Worm (Caenorhabditis elegans): Measurements from ENCODE around the gene str-256.

str-256 gene

DNA sequence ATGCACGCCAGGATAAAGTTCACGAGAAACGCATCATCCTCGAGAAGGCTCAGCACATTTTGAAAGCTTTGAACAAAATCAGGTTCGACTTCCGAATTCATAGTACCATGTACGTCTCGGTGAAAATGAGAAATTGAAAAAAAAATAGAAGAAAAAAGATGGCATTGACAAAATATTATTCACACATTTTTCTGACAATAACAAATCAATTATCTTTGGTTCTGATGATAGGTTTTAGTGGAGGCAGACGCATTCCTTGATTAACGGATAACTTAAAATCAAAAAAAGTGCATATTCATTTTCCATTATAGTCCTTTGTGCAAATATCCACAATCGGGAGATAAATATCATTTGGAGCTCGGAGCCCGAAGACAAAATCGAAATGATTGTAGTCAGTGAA is 20.4 kb upstream of the str-256 start, which contains the start of gene srw-107:
Gene srw-107 (minus strand): TSS at position 101 of the 400 bp plus-strand sequence.
- TF ChIP-seq fkh-10 (GFP tag; optimal IDR thresholded peaks at IDR 0.05) (no peak), grh-1 (GFP tag; IDR thresholded peaks at IDR 0.05) (no peak), hpl-2 (GFP tag; optimal IDR thresholded peaks at IDR 0.05) (no peak), pqm-1 (tag; optimal IDR thresholded peaks at IDR 0.05) (no peak), efl-1 (optimal IDR thresholded peaks at IDR 0.05) (no peak), efl-1 (GFP tag; optimal IDR thresholded peaks at IDR 0.05 in 1 of 2) (no peak), nhr-19 (GFP tag; conservative IDR thresholded peaks at IDR 0.05) (no peak), ceh-8 (GFP tag; optimal IDR thresholded peaks at IDR 0.05) (no peak), mab-9 (GFP tag; IDR thresholded peaks at IDR 0.05) (no peak), ama-1 (optimal IDR thresholded peaks at IDR 0.05) (no peak), ceh-88 (GFP tag; IDR thresholded peaks at IDR 0.05) (no peak), C16A3.4 (tag; optimal IDR thresholded peaks at IDR 0.05) (no peak)

DNA sequence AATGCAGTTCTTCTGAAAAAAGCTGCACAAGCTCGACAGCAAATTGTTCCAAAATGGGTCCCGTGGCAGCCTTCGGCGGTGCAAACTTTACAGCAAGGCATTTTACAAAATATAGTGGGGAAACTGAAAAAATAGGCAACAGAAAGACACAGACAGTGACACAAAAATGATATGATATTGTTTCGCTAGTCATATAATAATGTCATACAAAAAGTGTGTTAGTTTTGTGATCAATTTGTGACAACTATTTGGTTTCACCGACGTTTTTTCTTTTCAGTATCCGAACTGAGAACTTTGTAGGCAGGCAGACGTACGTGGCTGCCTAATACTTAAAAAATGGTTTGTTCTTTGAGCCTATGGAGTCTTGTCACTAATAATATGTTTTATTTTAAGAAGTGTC is 18.3 kb upstream of the str-256 start, which contains the start of gene nhr-210:
Gene nhr-210 (minus strand): TSS at position 101 of the 400 bp plus-strand sequence.
- TF ChIP-seq egl-27 (tag; optimal IDR thresholded peaks at IDR 0.05) (no peak), lir-3 (tag; optimal IDR thresholded peaks at IDR 0.05; ENCODE audit: poor library complexity) (no peak), fkh-8 (tag; optimal IDR thresholded peaks at IDR 0.05) (no peak), elt-2 (tag; optimal IDR thresholded peaks at IDR 0.05) (no peak), lin-15B (tag; optimal IDR thresholded peaks at IDR 0.05) (no peak), egl-13 (tag; optimal IDR thresholded peaks at IDR 0.05) (no peak), sox-4 (tag; optimal IDR thresholded peaks at IDR 0.05) (no peak), nhr-85 (tag) (peak; percentile 25), grh-1 (GFP tag; IDR thresholded peaks at IDR 0.05) (no peak), efl-1 (optimal IDR thresholded peaks at IDR 0.05) (no peak), efl-1 (GFP tag; optimal IDR thresholded peaks at IDR 0.05 in 1 of 2) (peak in 1 of 2 experiments; percentile 36), nhr-12 (tag; optimal IDR thresholded peaks at IDR 0.05) (no peak), unc-30 (tag; optimal IDR thresholded peaks at IDR 0.05) (no peak), hpl-2 (GFP tag; optimal IDR thresholded peaks at IDR 0.05) (no peak)

DNA sequence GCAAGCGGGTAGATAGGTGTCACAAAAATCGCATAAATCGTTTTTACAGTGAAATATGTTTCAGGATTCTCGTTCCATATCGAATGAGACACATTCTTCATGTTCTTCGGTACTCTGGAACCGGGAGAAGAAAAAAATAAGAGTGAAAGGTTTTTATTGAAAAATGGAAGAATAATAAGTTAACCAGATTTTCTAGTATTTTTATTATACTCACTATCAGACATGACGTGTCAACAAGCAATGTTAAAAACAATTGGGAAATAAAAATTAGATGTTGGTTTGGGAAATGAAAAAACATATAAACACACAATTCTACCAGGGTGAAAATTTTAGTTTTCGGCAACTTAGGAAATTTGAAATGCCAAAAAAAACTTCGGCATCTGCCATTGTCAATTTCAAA is 11.3 kb upstream of the str-256 start, which contains the start of gene srh-37:
Gene srh-37 (minus strand): TSS at position 101 of the 400 bp plus-strand sequence.
- TF ChIP-seq grh-1 (GFP tag; IDR thresholded peaks at IDR 0.05) = no peak
- TF ChIP-seq hlh-4 (tag; optimal IDR thresholded peaks at IDR 0.05) = no peak
- no peak for TF ChIP-seq ceh-82 (tag; optimal IDR thresholded peaks at IDR 0.05)
- TF ChIP-seq mab-9 (GFP tag; IDR thresholded peaks at IDR 0.05) = no peak
- no peak for TF ChIP-seq zip-4 (GFP tag; optimal IDR thresholded peaks at IDR 0.05)

DNA sequence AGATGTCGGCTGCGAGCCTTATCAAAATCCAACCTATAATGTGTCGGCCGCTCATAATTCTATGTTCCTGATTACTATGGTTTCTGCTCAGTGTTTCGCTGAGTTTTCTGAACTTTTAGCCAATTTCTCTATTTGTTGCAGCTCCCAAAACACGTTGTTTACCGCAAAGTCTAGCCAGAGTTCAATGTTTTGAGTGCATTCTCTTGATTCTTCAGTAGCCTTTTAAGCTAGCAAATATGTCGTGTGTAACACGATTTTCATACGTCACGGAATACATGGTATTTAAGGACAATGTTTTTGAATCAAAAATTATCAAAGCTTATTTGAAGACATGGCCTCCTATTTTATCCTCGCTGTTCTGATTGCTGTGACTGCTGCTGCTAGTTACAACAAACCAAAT is 4.1 kb upstream of the str-256 start, which contains the start of gene srlf-19:
Gene srlf-19 (plus strand): TSS at position 301 of the 400 bp plus-strand sequence.
- TF ChIP-seq egl-13 (tag; optimal IDR thresholded peaks at IDR 0.05) = no peak

DNA sequence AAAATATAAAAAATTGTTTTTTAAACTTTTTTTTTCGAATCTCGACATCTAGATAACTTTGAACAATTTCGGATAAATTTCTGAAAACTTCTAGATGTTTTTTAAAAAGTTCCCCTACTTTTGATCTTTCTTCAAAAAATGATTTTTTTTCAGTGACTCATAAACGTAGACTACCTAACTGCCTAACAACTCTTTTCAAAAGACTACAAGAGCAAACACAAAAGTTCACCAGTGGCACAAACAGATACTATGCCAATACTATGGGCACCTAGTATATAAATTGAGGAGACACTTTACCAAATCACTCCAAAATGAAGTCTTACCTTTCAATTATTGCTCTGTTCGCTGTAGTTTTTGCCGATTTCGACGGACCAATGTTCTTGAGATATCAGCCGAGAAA is 2.6 kb upstream of the str-256 start, which contains the start of gene srlf-35:
Gene srlf-35 (plus strand): TSS at position 301 of the 400 bp plus-strand sequence.
- no peak for TF ChIP-seq ztf-4 (tag; optimal IDR thresholded peaks at IDR 0.05)
- no peak for TF ChIP-seq tbx-2 (tag; optimal IDR thresholded peaks at IDR 0.05)
- TF ChIP-seq nhr-77 (tag; optimal IDR thresholded peaks at IDR 0.05) = no peak
- TF ChIP-seq ces-1 (GFP tag; optimal IDR thresholded peaks at IDR 0.05) = no peak
- no peak for TF ChIP-seq ceh-63 (GFP tag; optimal IDR thresholded peaks at IDR 0.05)
- no peak for TF ChIP-seq unc-62 (GFP tag; optimal IDR thresholded peaks at IDR 0.05)
- no peak for TF ChIP-seq egl-27 (tag; optimal IDR thresholded peaks at IDR 0.05)
- TF ChIP-seq lin-39 (tag; optimal IDR thresholded peaks at IDR 0.05) = no peak
- no peak for TF ChIP-seq Y116A8C.19 (tag; optimal IDR thresholded peaks at IDR 0.05; ENCODE audit: borderline replicate concordance)
- no peak for TF ChIP-seq nhr-47 (tag; optimal IDR thresholded peaks at IDR 0.05)

Data from whole organism, L1 larva.